Fruit fly (Drosophila melanogaster) whole organism, embryonic: ENCODE measurements around the gene CG42324.

Experiments
- Atf6 ChIP-seq: fragments of 200-800 bp; sonication (Bioruptor generic); IDR thresholded peaks from 2 replicates; pipeline ENCODE4 v1.3.6; 2022; ENCODE audit warnings: missing biosample characterization, missing genetic modification characterization
- CG10321 ChIP-seq: fragments of 200-800 bp; sonication (Bioruptor generic); IDR thresholded peaks from 2 replicates; pipeline ENCODE4 v1.3.6; 2022; ENCODE audit warnings: missing biosample characterization, missing genetic modification characterization
- CG11093 ChIP-seq: fragments of 200-800 bp; sonication (Bioruptor generic); IDR thresholded peaks from 3 replicates; pipeline ENCODE4 v1.3.6; 2022; ENCODE audit warnings: missing biosample characterization, missing genetic modification characterization
- CG11456 ChIP-seq: fragments of 200-800 bp; sonication (Bioruptor generic); IDR thresholded peaks from 3 replicates; pipeline ENCODE4 v1.3.6; 2022; ENCODE audit warnings: missing biosample characterization, missing genetic modification characterization
- CG12071 ChIP-seq: fragments of 200-800 bp; sonication (Bioruptor generic); optimal IDR thresholded peaks from 3 replicates; lab custom pipeline; 2018; ENCODE audit warnings: missing biosample characterization, mild to moderate bottlenecking, missing genetic modification characterization
- CG12104 ChIP-seq: fragments of 200-800 bp; sonication (Bioruptor generic); optimal IDR thresholded peaks from 3 replicates; lab custom pipeline; 2016; ENCODE audit warnings: missing biosample characterization, missing genetic modification characterization
- CG15269 ChIP-seq: fragments of 200-800 bp; sonication (Bioruptor generic); optimal IDR thresholded peaks from 2 replicates; lab custom pipeline; 2018; ENCODE audit warnings: missing biosample characterization, mild to moderate bottlenecking, missing genetic modification characterization, moderate library complexity
- CG17361 ChIP-seq: fragments of 200-800 bp; sonication (Bioruptor generic); IDR thresholded peaks from 3 replicates; pipeline ENCODE4 v1.3.6; 2022; ENCODE audit warnings: missing biosample characterization, missing genetic modification characterization
- CG18599 ChIP-seq: fragments of 200-800 bp; sonication (Bioruptor generic); optimal IDR thresholded peaks from 3 replicates; lab custom pipeline; 2017; ENCODE audit warnings: missing biosample characterization, missing genetic modification characterization, mild to moderate bottlenecking, moderate library complexity, missing genetic modification reagents
- CG2116 ChIP-seq: fragments of 200-800 bp; sonication (Bioruptor generic); optimal IDR thresholded peaks from 3 replicates; lab custom pipeline; 2018; ENCODE audit warnings: missing biosample characterization, mild to moderate bottlenecking, missing genetic modification characterization
- CG2199 ChIP-seq: fragments of 200-800 bp; sonication (Bioruptor generic); IDR thresholded peaks from 3 replicates; pipeline ENCODE4 v1.3.6; 2022; ENCODE audit warnings: missing biosample characterization, missing genetic modification characterization
- CG30403 ChIP-seq: fragments of 200-800 bp; sonication (Bioruptor generic); optimal IDR thresholded peaks from 3 replicates; lab custom pipeline; 2016; ENCODE audit warnings: missing biosample characterization, missing genetic modification characterization
- CG31365 ChIP-seq: fragments of 200-800 bp; sonication (Bioruptor generic); optimal IDR thresholded peaks from 2 replicates; lab custom pipeline; 2018; ENCODE audit warnings: missing biosample characterization, mild to moderate bottlenecking, missing genetic modification characterization
- CG4820 ChIP-seq: fragments of 200-800 bp; sonication (Bioruptor generic); optimal IDR thresholded peaks from 3 replicates; lab custom pipeline; 2016; ENCODE audit warnings: missing biosample characterization, missing genetic modification characterization
- CG6254 ChIP-seq: fragments of 200-800 bp; sonication (Bioruptor generic); optimal IDR thresholded peaks from 3 replicates; lab custom pipeline; 2017; ENCODE audit warnings: mild to moderate bottlenecking, missing biosample characterization, missing genetic modification reagents, missing genetic modification characterization
- CG6791 ChIP-seq: fragments of 200-800 bp; sonication (Bioruptor generic); IDR thresholded peaks from 3 replicates; pipeline ENCODE4 v1.3.6; 2022; ENCODE audit warnings: missing biosample characterization, missing genetic modification characterization; ENCODE audit not compliant: partially characterized antibody
- CG9817 ChIP-seq: fragments of 200-800 bp; sonication (Bioruptor generic); optimal IDR thresholded peaks from 2 replicates; lab custom pipeline; 2018; ENCODE audit warnings: missing biosample characterization, mild to moderate bottlenecking, missing genetic modification characterization, moderate library complexity
- Camta ChIP-seq: fragments of 200-800 bp; sonication (Bioruptor generic); optimal IDR thresholded peaks from 2 replicates; lab custom pipeline; 2016; ENCODE audit warnings: missing biosample characterization, missing genetic modification characterization
- GATAe ChIP-seq: fragments of 200-800 bp; sonication (Bioruptor generic); conservative IDR thresholded peaks from 2 replicates; pipeline ENCODE4 v1.3.6; 2022; ENCODE audit warnings: missing biosample characterization, missing genetic modification characterization
- Gug ChIP-seq: fragments of 200-800 bp; sonication (Bioruptor generic); IDR thresholded peaks from 4 replicates; pipeline ENCODE4 v1.3.6; 2022; ENCODE audit warnings: missing biosample characterization, missing genetic modification characterization
- Hr51 ChIP-seq, 2 experiments: fragments of 200-800 bp; sonication (Bioruptor generic); optimal IDR thresholded peaks; 2 replicates in 1 of 2; 3 replicates in 1 of 2; lab custom pipeline; 2016 to 2018; ENCODE audit warnings: missing biosample characterization in 2 of 2, missing genetic modification characterization in 2 of 2, mild to moderate bottlenecking in 1 of 2, moderate library complexity in 1 of 2
- MBD-R2 ChIP-seq: fragments of 200-800 bp; sonication (Bioruptor generic); IDR thresholded peaks from 2 replicates; pipeline ENCODE4 v1.3.6; 2022; ENCODE audit warnings: missing biosample characterization, missing genetic modification characterization
- MESR4 ChIP-seq: fragments of 200-800 bp; sonication (Bioruptor generic); optimal IDR thresholded peaks from 2 replicates; lab custom pipeline; 2018; ENCODE audit warnings: missing biosample characterization, mild to moderate bottlenecking, missing genetic modification characterization, moderate library complexity
- Myb ChIP-seq: fragments of 200-800 bp; sonication (Bioruptor generic); optimal IDR thresholded peaks from 2 replicates; lab custom pipeline; 2016; ENCODE audit warnings: missing biosample characterization, missing genetic modification characterization
- Opbp ChIP-seq: fragments of 200-800 bp; sonication (Bioruptor generic); IDR thresholded peaks from 3 replicates; pipeline ENCODE4 v1.3.6; 2022; ENCODE audit warnings: missing biosample characterization, missing genetic modification characterization; ENCODE audit not compliant: partially characterized antibody
- Sox102F ChIP-seq: fragments of 200-800 bp; sonication (Bioruptor generic); optimal IDR thresholded peaks from 2 replicates; lab custom pipeline; 2018; ENCODE audit warnings: missing biosample characterization, mild to moderate bottlenecking, missing genetic modification characterization, moderate library complexity
- Spps ChIP-seq: fragments of 200-800 bp; sonication (Bioruptor generic); optimal IDR thresholded peaks from 2 replicates; lab custom pipeline; 2018; ENCODE audit warnings: missing biosample characterization, mild to moderate bottlenecking, missing genetic modification characterization
- Sry-β ChIP-seq: fragments of 200-800 bp; sonication (Bioruptor generic); optimal IDR thresholded peaks from 2 replicates; lab custom pipeline; 2018; ENCODE audit warnings: missing biosample characterization, mild to moderate bottlenecking, missing genetic modification characterization, moderate library complexity
- Ssrp ChIP-seq: fragments of 200-800 bp; sonication (Bioruptor generic); optimal IDR thresholded peaks from 2 replicates; lab custom pipeline; 2018; ENCODE audit warnings: missing biosample characterization, mild to moderate bottlenecking, missing genetic modification characterization, moderate library complexity
- Usf ChIP-seq: fragments of 200-800 bp; sonication (Bioruptor generic); optimal IDR thresholded peaks from 2 replicates; lab custom pipeline; 2017; ENCODE audit warnings: missing genotype, missing biosample characterization, missing genetic modification characterization
- Xrp1 ChIP-seq: fragments of 200-800 bp; sonication (Bioruptor generic); IDR thresholded peaks from 2 replicates; pipeline ENCODE4 v1.3.6; 2022; ENCODE audit warnings: missing biosample characterization, missing genetic modification characterization
- bbx ChIP-seq: fragments of 200-800 bp; sonication (Bioruptor generic); IDR thresholded peaks from 2 replicates; pipeline ENCODE4 v1.3.6; 2022; ENCODE audit warnings: missing biosample characterization, missing genetic modification characterization; ENCODE audit not compliant: partially characterized antibody
- crp ChIP-seq, 2 experiments: fragments of 200-800 bp; sonication (Bioruptor generic); optimal IDR thresholded peaks; 2 replicates in 1 of 2; 3 replicates in 1 of 2; lab custom pipeline; 2017; ENCODE audit warnings: missing biosample characterization in 2 of 2, missing genetic modification characterization in 2 of 2, mild to moderate bottlenecking in 1 of 2, moderate library complexity in 1 of 2
- disco-r ChIP-seq: fragments of 200-800 bp; sonication (Bioruptor generic); optimal IDR thresholded peaks from 2 replicates; lab custom pipeline; 2016; ENCODE audit warnings: missing biosample characterization, missing genetic modification characterization
- fd102C ChIP-seq: fragments of 200-800 bp; sonication (Bioruptor generic); optimal IDR thresholded peaks from 2 replicates; lab custom pipeline; 2018; ENCODE audit warnings: missing biosample characterization, mild to moderate bottlenecking, missing genetic modification characterization, moderate library complexity
- gce ChIP-seq: fragments of 200-800 bp; sonication (Bioruptor generic); IDR thresholded peaks from 3 replicates; pipeline ENCODE4 v1.3.6; 2022; ENCODE audit warnings: missing biosample characterization, missing genetic modification characterization
- gro ChIP-seq: fragments of 200-800 bp; sonication (Bioruptor generic); optimal IDR thresholded peaks from 2 replicates; lab custom pipeline; 2016; ENCODE audit warnings: missing biosample characterization, missing genetic modification characterization
- hkb ChIP-seq, 2 experiments: fragments of 200-800 bp in 1 of 2; fragments of >200 bp in 1 of 2; sonication (Bioruptor generic) in 1 of 2; IDR thresholded peaks in 1 of 2; optimal IDR thresholded peaks in 1 of 2; 2 replicates each; pipeline versions ENCODE4 v1.3.6 to Lab custom; 2017 to 2022; ENCODE audit warnings: missing biosample characterization in 1 of 2, missing genetic modification characterization in 1 of 2
- pita ChIP-seq: fragments of 200-800 bp; sonication (Bioruptor generic); optimal IDR thresholded peaks from 2 replicates; lab custom pipeline; 2017; ENCODE audit warnings: missing biosample characterization, mild to moderate bottlenecking, missing genetic modification characterization
- prd ChIP-seq, 3 experiments: fragments of >200 bp in 2 of 3; fragments of 200-800 bp in 1 of 3; sonication (Bioruptor generic) in 1 of 3; optimal IDR thresholded peaks in 2 of 3; IDR thresholded peaks in 1 of 3; 2 replicates in 2 of 3; 3 replicates in 1 of 3; pipeline versions ENCODE4 v1.3.6 to Lab custom; 2017 to 2022; ENCODE audit warnings: missing biosample characterization in 1 of 3, missing genetic modification characterization in 1 of 3
- psq ChIP-seq: fragments of 200-800 bp; sonication (Bioruptor generic); optimal IDR thresholded peaks from 2 replicates; lab custom pipeline; 2017; ENCODE audit warnings: missing biosample characterization, missing genetic modification characterization
- salm ChIP-seq: fragments of 200-800 bp; sonication (Bioruptor generic); optimal IDR thresholded peaks from 2 replicates; lab custom pipeline; 2018; ENCODE audit warnings: missing biosample characterization, mild to moderate bottlenecking, missing genetic modification characterization
- sd ChIP-seq: fragments of 200-800 bp; sonication (Bioruptor generic); optimal IDR thresholded peaks from 3 replicates; lab custom pipeline; 2018; ENCODE audit warnings: missing biosample characterization, mild to moderate bottlenecking, missing genetic modification characterization, moderate library complexity
- shn ChIP-seq: fragments of 200-800 bp; sonication (Bioruptor generic); optimal IDR thresholded peaks from 3 replicates; lab custom pipeline; 2016; ENCODE audit warnings: missing biosample characterization, missing genetic modification characterization
- slbo ChIP-seq: fragments of 200-800 bp; sonication (Bioruptor generic); IDR thresholded peaks from 2 replicates; pipeline ENCODE4 v1.3.6; 2022; ENCODE audit warnings: missing biosample characterization, missing genetic modification characterization
- tap ChIP-seq: fragments of 200-800 bp; optimal IDR thresholded peaks from 3 replicates; lab custom pipeline; 2019; ENCODE audit warnings: missing biosample characterization, mild to moderate bottlenecking, missing genetic modification characterization, moderate library complexity
- tgo ChIP-seq: fragments of 200-800 bp; sonication (Bioruptor generic); IDR thresholded peaks from 3 replicates; pipeline ENCODE4 v1.3.6; 2022; ENCODE audit warnings: missing biosample characterization, missing genetic modification characterization
- zen2 ChIP-seq: fragments of 200-800 bp; sonication (Bioruptor generic); IDR thresholded peaks from 3 replicates; pipeline ENCODE4 v1.3.6; 2022; ENCODE audit warnings: missing biosample characterization, missing genetic modification characterization; ENCODE audit not compliant: partially characterized antibody
- zfh2 ChIP-seq: fragments of 200-800 bp; sonication (Bioruptor generic); optimal IDR thresholded peaks from 2 replicates; lab custom pipeline; 2016; ENCODE audit warnings: missing biosample characterization, missing genetic modification characterization

Gene CG42324

DNA sequence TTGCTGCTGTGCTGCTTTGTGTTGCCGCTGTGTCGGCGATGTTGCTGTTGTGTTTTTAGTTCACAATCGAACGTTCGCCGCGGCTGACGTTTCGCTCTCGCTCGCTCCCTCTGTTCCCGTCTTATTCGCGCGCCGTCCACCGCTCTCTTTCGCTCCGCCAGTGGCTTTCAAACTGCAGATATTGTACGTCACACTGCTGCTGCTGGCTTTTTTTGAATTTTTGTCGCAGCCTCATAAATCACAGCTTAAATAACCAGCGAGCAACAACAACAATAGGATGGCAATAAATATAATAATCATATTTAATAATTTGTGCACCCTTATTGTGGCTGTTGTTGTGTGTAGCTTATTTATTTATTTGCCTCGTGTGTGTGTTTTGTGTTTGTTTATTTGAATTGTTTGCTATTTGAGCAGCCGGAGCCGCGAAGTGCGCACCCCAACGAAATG is 71.3 kb downstream of the CG42324 start (continued):
- TF ChIP-seq Spps (tag; lab: Kevin White, UChicago) (peak; percentile 35), crp (GFP tag; optimal IDR thresholded peaks at IDR 0.05; lab: Kevin White, UChicago) (no peak), disco-r (GFP tag; lab: Kevin White, UChicago) (no peak), CG2116 (GFP tag; lab: Kevin White, UChicago) (no peak), CG4820 (no peak), CG2199 (GFP tag; lab: Robert Waterston, UW) (peak; percentile 84), MESR4 (GFP tag; lab: Kevin White, UChicago) (no peak), CG18599 (GFP tag; lab: Kevin White, UChicago) (peak; percentile 58), GATAe (GFP tag; lab: Robert Waterston, UW) (no peak), tgo (peak; percentile 45; the same call in 1 of the 3 replicates), shn (GFP tag; lab: Kevin White, UChicago) (no peak), Ssrp (tag; lab: Kevin White, UChicago) (no peak), Myb (GFP tag; lab: Kevin White, UChicago) (no peak), CG30403 (GFP tag; lab: Kevin White, UChicago) (no peak), CG6254 (GFP tag; lab: Kevin White, UChicago) (peak; percentile 70), Xrp1 (peak; percentile 59), CG15269 (tag; lab: Kevin White, UChicago) (no peak), CG31365 (peak; percentile 12), CG11093 (GFP tag; lab: Robert Waterston, UW) (no peak), gce (GFP tag; lab: Robert Waterston, UW) (0 out of 3 replicates have a peak, but pooled peaks have one; percentile 68), zfh2 (GFP tag; lab: Kevin White, UChicago) (no peak), Atf6 (GFP tag; lab: Robert Waterston, UW) (peak; percentile 61), CG12071 (GFP tag; lab: Kevin White, UChicago) (peak; percentile 13), hkb (optimal IDR thresholded peaks at IDR 0.05; lab: Kevin White, UChicago) (no peak), hkb (GFP tag; IDR thresholded peaks at IDR 0.05; lab: Robert Waterston, UW) (peak; percentile 22; the same call in 1 of the 2 replicates), tap (tag; lab: Kevin White, UChicago) (peak; percentile 26), Gug (GFP tag; lab: Robert Waterston, UW) (no peak), Hr51 (GFP tag; optimal IDR thresholded peaks at IDR 0.05; lab: Kevin White, UChicago) (no peak), Sox102F (GFP tag; lab: Kevin White, UChicago) (no peak), Opbp (peak; percentile 68), Sry-β (GFP tag; lab: Kevin White, UChicago) (no peak), bbx (GFP tag; lab: Robert Waterston, UW) (peak; percentile 78), prd (optimal IDR thresholded peaks at IDR 0.05; lab: Kevin White, UChicago) (no peak), prd (GFP tag; IDR thresholded peaks at IDR 0.05; lab: Robert Waterston, UW) (no peak), CG12104 (GFP tag; lab: Kevin White, UChicago) (peak; percentile 39), sd (peak; percentile 46), pita (GFP tag; lab: Kevin White, UChicago) (no peak), CG6791 (peak; percentile 61; the same call in 2 of the 3 replicates), fd102C (GFP tag; lab: Kevin White, UChicago) (no peak), salm (peak; percentile 52), slbo (no peak), CG17361 (GFP tag; lab: Robert Waterston, UW) (no peak), psq (GFP tag; lab: Kevin White, UChicago) (no peak), zen2 (GFP tag; lab: Robert Waterston, UW) (peak; percentile 64; the same call in 2 of the 3 replicates), Camta (GFP tag; lab: Kevin White, UChicago) (peak; percentile 8), MBD-R2 (GFP tag; lab: Robert Waterston, UW) (no peak; the same call in 1 of the 2 replicates), CG9817 (tag; lab: Kevin White, UChicago) (no peak), CG10321 (GFP tag; lab: Robert Waterston, UW) (no peak), CG11456 (GFP tag; lab: Robert Waterston, UW) (no peak), Usf (GFP tag; lab: Kevin White, UChicago) (no peak), gro (GFP tag; lab: Kevin White, UChicago) (no peak)
